Fruit fly (Drosophila melanogaster): ENCODE data around the gene MRG15.

dm6 chr3R:15309924-15310323 lies 32.0 kb upstream of the MRG15 start, which contains the start of gene Tm2:
- TF ChIP-seq CG1620 (GFP tag; optimal IDR thresholded peaks at IDR 0.05), result no peak
- TF ChIP-seq CG33017 (tag; optimal IDR thresholded peaks at IDR 0.05), result no peak
- no peak for TF ChIP-seq kay (GFP tag; ENCODE audit: borderline replicate concordance)

Data from whole organism, adult.